Worm (Caenorhabditis elegans) whole organism, young adult: ENCODE data around the gene R10D12.6.

ENCODE experiments used
- B0336.3 ChIP-seq: fragments of 200-800 bp; sonication (Bioruptor generic); IDR thresholded peaks from 2 replicates; pipeline ENCODE4 v1.3.6; 2022; ENCODE audit warnings: missing genetic modification characterization, missing compliant biosample characterization
- F22D6.2 ChIP-seq: sonication (generic microtip); optimal IDR thresholded peaks from 2 replicates; lab custom pipeline; 2016; ENCODE audit warnings: mild to moderate bottlenecking, missing genetic modification characterization, missing compliant biosample characterization
- F49E8.2 ChIP-seq: sonication (generic microtip); optimal IDR thresholded peaks from 3 replicates; lab custom pipeline; 2017; ENCODE audit warnings: missing genetic modification characterization, mild to moderate bottlenecking, missing compliant biosample characterization, antibody characterized with exemption, moderate library complexity; ENCODE audit not compliant: insufficient read depth
- F57A8.1 ChIP-seq: fragments of 200-800 bp; sonication (Bioruptor generic); optimal IDR thresholded peaks from 2 replicates; lab custom pipeline; 2018; ENCODE audit warnings: mild to moderate bottlenecking, missing genetic modification characterization, moderate library complexity, missing compliant biosample characterization
- K11D2.4 ChIP-seq: fragments of 200-800 bp; sonication (Bioruptor generic); IDR thresholded peaks from 2 replicates; pipeline ENCODE4 v1.3.6; 2022; ENCODE audit warnings: missing genetic modification reagents, missing genetic modification characterization, missing compliant biosample characterization
- Y56A3A.18 ChIP-seq: fragments of 200-800 bp; sonication (Bioruptor generic); IDR thresholded peaks from 2 replicates; pipeline ENCODE4 v1.3.6; 2022; ENCODE audit warnings: missing genetic modification reagents, missing genetic modification characterization, missing compliant biosample characterization
- Y79H2A.3 ChIP-seq: fragments of 200-800 bp; sonication (Bioruptor generic); conservative IDR thresholded peaks from 2 replicates; pipeline ENCODE4 v1.3.6; 2022; ENCODE audit warnings: missing genetic modification reagents, missing genetic modification characterization, missing compliant biosample characterization
- Y95B8A.8 ChIP-seq: fragments of 200-800 bp; sonication (Bioruptor generic); IDR thresholded peaks from 2 replicates; pipeline ENCODE4 v1.3.6; 2022; ENCODE audit warnings: missing genetic modification reagents, missing genetic modification characterization, missing compliant biosample characterization
- akir-1 ChIP-seq: fragments of 200-800 bp; sonication (Bioruptor generic); optimal IDR thresholded peaks from 2 replicates; lab custom pipeline; 2018; ENCODE audit warnings: mild to moderate bottlenecking, missing genetic modification characterization, moderate library complexity, missing compliant biosample characterization
- ama-1 ChIP-seq, 3 experiments: fragments of 150-350 bp in 1 of 3; sonication (generic microtip) in 2 of 3; optimal IDR thresholded peaks; 2 replicates each; lab custom pipeline; 2014 to 2018; ENCODE audit warnings: missing biosample characterization in 2 of 3, missing genetic modification characterization in 2 of 3, missing genetic modification reagents in 2 of 3
- aptf-2 ChIP-seq: fragments of 200-800 bp; sonication (Bioruptor generic); conservative IDR thresholded peaks from 2 replicates; pipeline ENCODE4 v1.3.6; 2022; ENCODE audit warnings: missing genetic modification reagents, missing genetic modification characterization, missing compliant biosample characterization
- athp-1 ChIP-seq: sonication (generic microtip); optimal IDR thresholded peaks from 2 replicates; lab custom pipeline; 2017; ENCODE audit warnings: mild to moderate bottlenecking, missing genetic modification characterization, missing compliant biosample characterization
- attf-3 ChIP-seq: fragments of 200-800 bp; sonication (Bioruptor generic); conservative IDR thresholded peaks from 2 replicates; pipeline ENCODE4 v1.3.6; 2022; ENCODE audit warnings: missing genetic modification reagents, missing genetic modification characterization, missing compliant biosample characterization
- ccch-3 ChIP-seq: fragments of 200-800 bp; sonication (Bioruptor generic); optimal IDR thresholded peaks from 2 replicates; lab custom pipeline; 2018; ENCODE audit warnings: mild to moderate bottlenecking, missing genetic modification characterization, missing compliant biosample characterization
- cebp-1 ChIP-seq, 2 experiments: fragments of 200-800 bp in 1 of 2; sonication (Bioruptor generic) in 1 of 2; sonication (generic microtip) in 1 of 2; IDR thresholded peaks in 1 of 2; optimal IDR thresholded peaks in 1 of 2; 2 replicates each; pipeline versions ENCODE4 v1.3.6 to Lab custom; 2017 to 2022; ENCODE audit warnings: missing compliant biosample characterization in 2 of 2, missing genetic modification characterization in 2 of 2, mild to moderate bottlenecking in 1 of 2, missing genetic modification reagents in 1 of 2, moderate library complexity in 1 of 2
- cebp-2 ChIP-seq: fragments of 200-800 bp; sonication (Bioruptor generic); IDR thresholded peaks from 2 replicates; pipeline ENCODE4 v1.3.6; 2022; ENCODE audit warnings: missing genetic modification characterization, missing compliant biosample characterization
- chd-7 ChIP-seq: sonication (generic microtip); optimal IDR thresholded peaks from 2 replicates; lab custom pipeline; 2016; ENCODE audit warnings: mild to moderate bottlenecking, missing genetic modification characterization, moderate library complexity, missing compliant biosample characterization
- die-1 ChIP-seq: sonication (generic microtip); optimal IDR thresholded peaks from 2 replicates; lab custom pipeline; 2016; ENCODE audit warnings: missing genotype, mild to moderate bottlenecking, missing genetic modification characterization, missing compliant biosample characterization
- dox-1 ChIP-seq: fragments of 200-800 bp; sonication (Bioruptor generic); IDR thresholded peaks from 2 replicates; pipeline ENCODE4 v1.3.6; 2022; ENCODE audit warnings: missing genetic modification reagents, missing genetic modification characterization, missing compliant biosample characterization
- egrh-3 ChIP-seq: fragments of 200-800 bp; sonication (Bioruptor generic); IDR thresholded peaks from 2 replicates; pipeline ENCODE4 v1.3.6; 2022; ENCODE audit warnings: missing genetic modification reagents, missing genetic modification characterization, missing compliant biosample characterization
- fkh-3 ChIP-seq: sonication (generic microtip); optimal IDR thresholded peaks from 2 replicates; lab custom pipeline; 2016; ENCODE audit warnings: mild to moderate bottlenecking, missing genetic modification characterization, missing compliant biosample characterization
- him-1 ChIP-seq: sonication (generic microtip); optimal IDR thresholded peaks from 2 replicates; lab custom pipeline; 2016; ENCODE audit warnings: missing genotype, missing genetic modification reagents, missing genetic modification characterization, missing compliant biosample characterization
- hmg-20 ChIP-seq: fragments of 200-800 bp; sonication (Bioruptor generic); IDR thresholded peaks from 2 replicates; pipeline ENCODE4 v1.3.6; 2022; ENCODE audit warnings: missing genetic modification reagents, missing genetic modification characterization, missing compliant biosample characterization
- hsf-1 ChIP-seq: fragments of 200-800 bp; sonication (Bioruptor generic); IDR thresholded peaks from 2 replicates; pipeline ENCODE4 v1.3.6; 2022; ENCODE audit warnings: missing genetic modification reagents, missing genetic modification characterization, missing compliant biosample characterization
- let-526 ChIP-seq: fragments of 200-800 bp; sonication (Bioruptor generic); IDR thresholded peaks from 2 replicates; pipeline ENCODE4 v1.3.6; 2022; ENCODE audit warnings: missing genetic modification reagents, missing genetic modification characterization, missing compliant biosample characterization
- lin-35 ChIP-seq, 3 experiments: fragments of 150-350 bp in 2 of 3; sonication (generic microtip) in 1 of 3; optimal IDR thresholded peaks; 2 replicates each; lab custom pipeline; 2014 to 2018; ENCODE audit warnings: missing biosample characterization in 3 of 3, missing genetic modification characterization in 3 of 3, missing genetic modification reagents in 3 of 3
- lin-54 ChIP-seq: fragments of 200-800 bp; sonication (Bioruptor generic); optimal IDR thresholded peaks from 2 replicates; lab custom pipeline; 2018; ENCODE audit warnings: mild to moderate bottlenecking, missing genetic modification characterization, missing compliant biosample characterization
- madf-10 ChIP-seq: sonication (generic microtip); optimal IDR thresholded peaks from 2 replicates; lab custom pipeline; 2016; ENCODE audit warnings: mild to moderate bottlenecking, missing genetic modification characterization, missing compliant biosample characterization
- madf-3 ChIP-seq: fragments of 200-800 bp; sonication (Bioruptor generic); IDR thresholded peaks from 2 replicates; pipeline ENCODE4 v1.3.6; 2022; ENCODE audit warnings: missing genetic modification reagents, missing genetic modification characterization, missing compliant biosample characterization
- mel-28 ChIP-seq: sonication (generic microtip); optimal IDR thresholded peaks from 2 replicates; lab custom pipeline; 2016; ENCODE audit warnings: borderline replicate concordance, mild to moderate bottlenecking, missing genetic modification characterization, missing compliant biosample characterization
- mxl-1 ChIP-seq: sonication (generic microtip); optimal IDR thresholded peaks from 2 replicates; lab custom pipeline; 2016; ENCODE audit warnings: missing genetic modification characterization, missing compliant biosample characterization
- nfya-1 ChIP-seq: sonication (generic microtip); optimal IDR thresholded peaks from 2 replicates; lab custom pipeline; 2017; ENCODE audit warnings: antibody characterized with exemption, missing compliant biosample characterization, missing genetic modification characterization, borderline replicate concordance; ENCODE audit not compliant: insufficient read depth
- nfya-2 ChIP-seq: fragments of 200-800 bp; sonication (Bioruptor generic); IDR thresholded peaks from 2 replicates; pipeline ENCODE4 v1.3.6; 2022; ENCODE audit warnings: missing genetic modification reagents, missing genetic modification characterization, missing compliant biosample characterization
- nfyb-1 ChIP-seq: fragments of 200-800 bp; sonication (Bioruptor generic); IDR thresholded peaks from 2 replicates; pipeline ENCODE4 v1.3.6; 2022; ENCODE audit warnings: missing genetic modification reagents, missing genetic modification characterization, missing compliant biosample characterization
- pbrm-1 ChIP-seq: fragments of 200-800 bp; sonication (Bioruptor generic); IDR thresholded peaks from 2 replicates; pipeline ENCODE4 v1.3.6; 2022; ENCODE audit warnings: missing genetic modification reagents, missing genetic modification characterization, missing compliant biosample characterization
- rcor-1 ChIP-seq: fragments of 200-800 bp; sonication (Bioruptor generic); IDR thresholded peaks from 2 replicates; pipeline ENCODE4 v1.3.6; 2022; ENCODE audit warnings: missing genetic modification reagents, missing genetic modification characterization, missing compliant biosample characterization
- snpc-1.1 ChIP-seq: sonication (generic microtip); optimal IDR thresholded peaks from 2 replicates; lab custom pipeline; 2017; ENCODE audit warnings: missing genetic modification characterization, mild to moderate bottlenecking, missing compliant biosample characterization, antibody characterized with exemption, moderate library complexity, missing genotype, missing genetic modification reagents; ENCODE audit not compliant: insufficient read depth
- unc-130 ChIP-seq: sonication (generic microtip); optimal IDR thresholded peaks from 2 replicates; lab custom pipeline; 2016; ENCODE audit warnings: missing genetic modification reagents, missing genetic modification characterization, missing compliant biosample characterization
- unc-62 ChIP-seq: fragments of 150-350 bp; optimal IDR thresholded peaks from 2 replicates; lab custom pipeline; 2014; ENCODE audit warnings: missing biosample characterization, missing genetic modification reagents, missing genetic modification characterization
- xnd-1 ChIP-seq: sonication (generic microtip); optimal IDR thresholded peaks from 2 replicates; lab custom pipeline; 2016; ENCODE audit warnings: missing genotype, missing genetic modification reagents, missing genetic modification characterization, missing compliant biosample characterization
- ztf-28 ChIP-seq: fragments of 200-800 bp; sonication (Bioruptor generic); IDR thresholded peaks from 2 replicates; pipeline ENCODE4 v1.3.6; 2022; ENCODE audit warnings: missing genetic modification reagents, missing genetic modification characterization, missing compliant biosample characterization
- ztf-3 ChIP-seq: fragments of 200-800 bp; sonication (Bioruptor generic); optimal IDR thresholded peaks from 2 replicates; lab custom pipeline; 2018; ENCODE audit warnings: mild to moderate bottlenecking, missing genetic modification characterization, missing compliant biosample characterization

The R10D12.6 gene

DNA sequence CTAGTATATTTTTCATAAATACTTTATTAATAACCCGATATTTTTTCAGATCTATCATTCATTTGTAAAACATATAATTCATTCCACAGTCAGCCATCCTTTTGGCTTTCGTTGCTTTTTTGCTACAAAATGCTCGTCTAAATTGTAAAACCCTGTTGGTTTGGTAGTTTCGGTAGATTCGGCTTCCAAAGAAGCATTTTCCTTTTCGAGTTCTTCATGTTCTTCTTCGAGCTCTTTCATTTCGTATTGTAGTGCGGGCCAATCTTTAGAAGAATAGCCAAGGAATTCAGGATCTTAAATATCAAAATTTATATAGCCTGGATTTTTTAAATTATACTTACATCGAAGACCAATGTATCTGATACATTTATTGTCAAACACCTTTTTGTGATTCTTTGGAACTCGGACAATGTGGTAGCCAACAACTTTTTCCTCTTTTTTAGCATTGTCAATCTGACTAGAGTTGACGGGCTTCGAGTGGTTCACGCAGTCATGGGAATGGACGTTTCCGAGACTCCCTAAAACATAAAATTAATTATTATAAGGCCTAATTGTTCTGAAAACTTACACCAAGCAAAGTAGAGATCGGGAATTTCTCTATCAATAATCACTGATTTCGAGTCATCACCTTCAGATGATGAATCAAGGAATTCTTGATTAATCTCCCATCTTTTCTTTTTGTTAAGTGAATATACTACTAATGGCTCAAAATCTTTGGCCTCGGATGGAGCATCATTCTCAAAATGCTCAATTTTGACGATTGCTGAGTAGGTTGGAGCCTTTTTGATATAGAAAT, 40.8 kb upstream of the R10D12.6 start:
- TF ChIP-seq nfya-1 (tag; lab: Kevin White, UChicago) (no peak), unc-130 (GFP tag; lab: Kevin White, UChicago) (no peak), chd-7 (tag; lab: Kevin White, UChicago) (peak; percentile 38), hmg-20 (GFP tag; lab: Robert Waterston, UW) (no peak), madf-3 (GFP tag; lab: Robert Waterston, UW) (0 out of 2 replicates have a peak, but pooled peaks have one; percentile 27), unc-62 (GFP tag; lab: Kevin White, UChicago) (no peak), dox-1 (GFP tag; lab: Robert Waterston, UW) (peak; percentile 57), ama-1 (optimal IDR thresholded peaks at IDR 0.05; lab: Kevin White, UChicago) (peak; percentile 53), ama-1 (GFP tag; optimal IDR thresholded peaks at IDR 0.05; lab: Kevin White, UChicago) (no peak), K11D2.4 (GFP tag; lab: Robert Waterston, UW) (peak; percentile 45), athp-1 (tag; lab: Kevin White, UChicago) (peak; percentile 1), aptf-2 (0 out of 2 replicates have a peak, but pooled peaks have one; percentile 5), B0336.3 (peak; percentile 15), cebp-2 (GFP tag; lab: Robert Waterston, UW) (no peak), Y56A3A.18 (GFP tag; lab: Robert Waterston, UW) (peak; percentile 7; the same call in 1 of the 2 replicates), nfyb-1 (GFP tag; lab: Robert Waterston, UW) (peak; percentile 64), lin-35 (GFP tag; optimal IDR thresholded peaks at IDR 0.05; lab: Kevin White, UChicago) (peak in 1 of 3 experiments; percentile 39), Y95B8A.8 (peak; percentile 71; the same call in 1 of the 2 replicates), Y79H2A.3 (GFP tag; lab: Robert Waterston, UW) (peak; percentile 6; the same call in 1 of the 2 replicates), attf-3 (0 out of 2 replicates have a peak, but pooled peaks have one; percentile 8), fkh-3 (tag; lab: Kevin White, UChicago) (no peak), ztf-3 (GFP tag; lab: Kevin White, UChicago) (peak; percentile 41), cebp-1 (GFP tag; IDR thresholded peaks at IDR 0.05; lab: Robert Waterston, UW) (no peak), cebp-1 (tag; optimal IDR thresholded peaks at IDR 0.05; lab: Kevin White, UChicago) (peak; percentile 29), ztf-28 (GFP tag; lab: Robert Waterston, UW) (peak; percentile 33; the same call in 1 of the 2 replicates)

ce11 chrV:13908916-13909176, 40.3 kb upstream of the R10D12.6 start, which contains the start of gene C06B3.6:
Gene C06B3.6 (minus strand): TSS chrV:13908967.
- no peak for TF ChIP-seq F22D6.2 (tag; lab: Kevin White, UChicago)
- no peak for TF ChIP-seq akir-1 (GFP tag; lab: Kevin White, UChicago)
- no peak for TF ChIP-seq egrh-3 (GFP tag; lab: Robert Waterston, UW)
- no peak for TF ChIP-seq snpc-1.1
- no peak for TF ChIP-seq let-526
- 0 out of 2 replicates have a peak, but pooled peaks have one; percentile 0 for TF ChIP-seq B0336.3
- TF ChIP-seq pbrm-1 (GFP tag; lab: Robert Waterston, UW): 0 out of 2 replicates have a peak, but pooled peaks have one; percentile 5
- TF ChIP-seq aptf-2: 0 out of 2 replicates have a peak, but pooled peaks have one; percentile 4
- no peak for TF ChIP-seq F57A8.1 (GFP tag; lab: Kevin White, UChicago)
- no peak for TF ChIP-seq madf-10 (tag; lab: Kevin White, UChicago)
- peak; percentile 90 for TF ChIP-seq ama-1 (optimal IDR thresholded peaks at IDR 0.05; lab: Kevin White, UChicago)
- TF ChIP-seq ama-1 (GFP tag; optimal IDR thresholded peaks at IDR 0.05; lab: Kevin White, UChicago): no peak

DNA sequence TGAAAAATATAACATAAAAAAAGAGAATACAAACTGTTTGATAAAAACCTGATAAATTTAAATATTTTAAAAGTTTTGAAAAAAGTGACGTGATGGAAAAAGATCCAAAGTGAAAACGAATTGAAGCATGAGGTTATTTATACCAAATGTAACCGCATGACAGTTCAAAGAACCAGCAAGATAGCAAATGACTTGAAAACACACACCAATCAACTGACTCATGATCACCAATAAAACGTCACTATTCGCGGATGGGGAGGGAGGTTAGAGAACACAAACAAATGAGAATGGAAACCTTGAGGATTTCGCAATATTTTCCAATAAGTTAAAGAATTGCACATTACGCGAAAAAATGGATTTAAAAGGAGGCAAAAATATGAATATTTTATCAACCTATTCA, 39.7 kb upstream of the R10D12.6 start, which contains the start of gene C06B3.7:
Gene C06B3.7 (plus strand): TSS at position 287 of the 400 bp plus-strand sequence.
- 0 out of 2 replicates have a peak, but pooled peaks have one; percentile 2 for TF ChIP-seq madf-3 (GFP tag; lab: Robert Waterston, UW)
- TF ChIP-seq nfya-2 (GFP tag; lab: Robert Waterston, UW): no peak
- no peak for TF ChIP-seq mel-28 (tag; lab: Kevin White, UChicago)
- no peak for TF ChIP-seq Y79H2A.3 (GFP tag; lab: Robert Waterston, UW)
- no peak for TF ChIP-seq ama-1 (optimal IDR thresholded peaks at IDR 0.05; lab: Kevin White, UChicago)
- no peak for TF ChIP-seq ama-1 (GFP tag; optimal IDR thresholded peaks at IDR 0.05; lab: Kevin White, UChicago)
- TF ChIP-seq F49E8.2 (tag; lab: Kevin White, UChicago): no peak
- no peak for TF ChIP-seq mxl-1 (tag; lab: Kevin White, UChicago)
- TF ChIP-seq ccch-3 (GFP tag; lab: Kevin White, UChicago): no peak
- TF ChIP-seq hsf-1 (GFP tag; lab: Robert Waterston, UW): no peak
- no peak for TF ChIP-seq fkh-3 (tag; lab: Kevin White, UChicago)
- TF ChIP-seq xnd-1 (tag; lab: Kevin White, UChicago): no peak
- TF ChIP-seq die-1: no peak
- TF ChIP-seq lin-54 (GFP tag; lab: Kevin White, UChicago): no peak
- 0 out of 2 replicates have a peak, but pooled peaks have one; percentile 8 for TF ChIP-seq rcor-1 (GFP tag; lab: Robert Waterston, UW)
- no peak for TF ChIP-seq him-1 (tag; lab: Kevin White, UChicago)
